Worm (Caenorhabditis elegans) whole organism, L2 larva: ENCODE results near the gene drl-1.

Source experiments
- C34F6.9 ChIP-seq: fragments of 150-350 bp; optimal IDR thresholded peaks from 2 replicates; lab custom pipeline; 2014; ENCODE audit warnings: missing biosample characterization, missing genetic modification characterization
- F13H6.1 ChIP-seq: sonication (generic microtip); optimal IDR thresholded peaks from 2 replicates; lab custom pipeline; 2016; ENCODE audit warnings: missing genetic modification characterization, missing compliant biosample characterization
- R02D3.7 ChIP-seq: fragments of 150-350 bp; optimal IDR thresholded peaks from 2 replicates; lab custom pipeline; 2014; ENCODE audit warnings: missing biosample characterization, missing genetic modification characterization
- aly-2 ChIP-seq: fragments of 150-350 bp; optimal IDR thresholded peaks from 2 replicates; lab custom pipeline; 2014; ENCODE audit warnings: missing biosample characterization, missing genetic modification characterization
- ama-1 ChIP-seq: fragments of 150-350 bp; optimal IDR thresholded peaks from 2 replicates; lab custom pipeline; 2018; ENCODE audit warnings: inconsistent platforms
- blmp-1 ChIP-seq: sonication (generic microtip); optimal IDR thresholded peaks from 2 replicates; lab custom pipeline; 2017; ENCODE audit warnings: missing genetic modification characterization, mild to moderate bottlenecking, missing compliant biosample characterization, antibody characterized with exemption, moderate library complexity; ENCODE audit not compliant: insufficient read depth
- ceh-16 ChIP-seq: fragments of 150-350 bp; optimal IDR thresholded peaks from 2 replicates; lab custom pipeline; 2014; ENCODE audit warnings: missing biosample characterization, missing genetic modification characterization
- ceh-82 ChIP-seq: fragments of 150-350 bp; optimal IDR thresholded peaks from 2 replicates; lab custom pipeline; 2014; ENCODE audit warnings: missing biosample characterization, missing genetic modification characterization
- crh-2 ChIP-seq: sonication (generic microtip); optimal IDR thresholded peaks from 2 replicates; lab custom pipeline; 2017; ENCODE audit warnings: missing biosample characterization, missing genetic modification characterization
- dmd-4 ChIP-seq: sonication (generic microtip); optimal IDR thresholded peaks from 2 replicates; lab custom pipeline; 2017; ENCODE audit warnings: missing biosample characterization, missing genetic modification characterization
- egl-27 ChIP-seq: sonication (generic microtip); optimal IDR thresholded peaks from 3 replicates; lab custom pipeline; 2017; ENCODE audit warnings: missing biosample characterization, missing genetic modification reagents, missing genetic modification characterization
- elt-3 ChIP-seq: sonication (generic microtip); optimal IDR thresholded peaks from 2 replicates; lab custom pipeline; 2017; ENCODE audit warnings: missing biosample characterization, missing genetic modification characterization
- fos-1 ChIP-seq: fragments of 150-350 bp; optimal IDR thresholded peaks from 2 replicates; lab custom pipeline; 2014; ENCODE audit warnings: missing biosample characterization, missing genetic modification characterization
- gmeb-1 ChIP-seq: fragments of 150-350 bp; optimal IDR thresholded peaks from 2 replicates; lab custom pipeline; 2014; ENCODE audit warnings: missing biosample characterization, missing genetic modification characterization
- lin-11 ChIP-seq: fragments of 150-350 bp; sonication (generic microtip); optimal IDR thresholded peaks from 2 replicates; lab custom pipeline; 2014; ENCODE audit warnings: missing biosample characterization, missing genetic modification characterization, inconsistent platforms, mixed read lengths
- lin-39 ChIP-seq: fragments of 150-350 bp; optimal IDR thresholded peaks from 2 replicates; lab custom pipeline; 2014; ENCODE audit warnings: missing biosample characterization, missing genetic modification reagents, missing genetic modification characterization
- lsy-2 ChIP-seq, 2 experiments: fragments of 150-350 bp in 1 of 2; sonication (generic microtip) in 1 of 2; optimal IDR thresholded peaks; 2 replicates each; lab custom pipeline; 2014 to 2017; ENCODE audit warnings: missing biosample characterization in 2 of 2, missing genetic modification characterization in 2 of 2
- mab-5 ChIP-seq: fragments of 150-350 bp; optimal IDR thresholded peaks from 2 replicates; lab custom pipeline; 2014; ENCODE audit warnings: missing biosample characterization, missing genetic modification characterization
- mbf-1 ChIP-seq: sonication (generic microtip); optimal IDR thresholded peaks from 2 replicates; lab custom pipeline; 2017; ENCODE audit warnings: missing biosample characterization, missing genetic modification characterization
- mdl-1 ChIP-seq, 2 experiments: fragments of 150-350 bp in 1 of 2; sonication (generic microtip) in 1 of 2; optimal IDR thresholded peaks; 2 replicates each; lab custom pipeline; 2017; ENCODE audit warnings: missing biosample characterization in 2 of 2, missing genetic modification characterization in 2 of 2
- nhr-10 ChIP-seq: sonication (generic microtip); optimal IDR thresholded peaks from 2 replicates; lab custom pipeline; 2017; ENCODE audit warnings: missing biosample characterization, missing genetic modification characterization
- nhr-11 ChIP-seq: fragments of 150-350 bp; optimal IDR thresholded peaks from 2 replicates; lab custom pipeline; 2014; ENCODE audit warnings: missing biosample characterization, missing genetic modification characterization
- nhr-12 ChIP-seq: fragments of 150-350 bp; optimal IDR thresholded peaks from 2 replicates; lab custom pipeline; 2014; ENCODE audit warnings: missing biosample characterization, missing genetic modification characterization
- nhr-129 ChIP-seq: fragments of 150-350 bp; optimal IDR thresholded peaks from 2 replicates; lab custom pipeline; 2014; ENCODE audit warnings: missing biosample characterization, missing genetic modification characterization
- nhr-23 ChIP-seq: fragments of 150-350 bp; optimal IDR thresholded peaks from 2 replicates; lab custom pipeline; 2014; ENCODE audit warnings: missing biosample characterization, missing genetic modification reagents, missing genetic modification characterization
- nhr-25 ChIP-seq: fragments of 150-350 bp; sonication (generic microtip); optimal IDR thresholded peaks from 3 replicates; lab custom pipeline; 2014; ENCODE audit warnings: missing biosample characterization, missing genetic modification characterization
- nhr-6 ChIP-seq: fragments of 150-350 bp; optimal IDR thresholded peaks from 2 replicates; lab custom pipeline; 2014; ENCODE audit warnings: missing biosample characterization, missing genetic modification characterization
- nhr-77 ChIP-seq: fragments of 150-350 bp; optimal IDR thresholded peaks from 2 replicates; lab custom pipeline; 2014; ENCODE audit warnings: missing biosample characterization, missing genetic modification characterization
- peb-1 ChIP-seq: fragments of 150-350 bp; optimal IDR thresholded peaks from 2 replicates; lab custom pipeline; 2014; ENCODE audit warnings: missing biosample characterization, missing genetic modification characterization
- sem-4 ChIP-seq: fragments of 150-350 bp; optimal IDR thresholded peaks from 2 replicates; lab custom pipeline; 2014; ENCODE audit warnings: missing biosample characterization, missing genetic modification reagents, missing genetic modification characterization
- skn-1 ChIP-seq: sonication (generic microtip); optimal IDR thresholded peaks from 2 replicates; lab custom pipeline; 2017; ENCODE audit warnings: missing biosample characterization, missing genetic modification characterization
- sma-3 ChIP-seq: sonication (generic microtip); optimal IDR thresholded peaks from 2 replicates; lab custom pipeline; 2016; ENCODE audit warnings: missing genetic modification reagents, missing genetic modification characterization, missing compliant biosample characterization
- sma-9 ChIP-seq, 2 experiments: fragments of 150-350 bp in 1 of 2; sonication (generic microtip) in 1 of 2; optimal IDR thresholded peaks; 2 replicates each; lab custom pipeline; 2014 to 2016; ENCODE audit warnings: missing genetic modification characterization in 2 of 2, mild to moderate bottlenecking in 1 of 2, missing biosample characterization in 1 of 2, missing compliant biosample characterization in 1 of 2, missing genetic modification reagents in 1 of 2, moderate library complexity in 1 of 2
- unc-55 ChIP-seq: fragments of 150-350 bp; sonication (generic microtip); optimal IDR thresholded peaks from 3 replicates; lab custom pipeline; 2014; ENCODE audit warnings: missing biosample characterization, missing genetic modification reagents, missing genetic modification characterization
- unc-62 ChIP-seq: fragments of 150-350 bp; optimal IDR thresholded peaks from 2 replicates; lab custom pipeline; 2014; ENCODE audit warnings: missing biosample characterization, missing genetic modification reagents, missing genetic modification characterization
- zag-1 ChIP-seq: fragments of 150-350 bp; optimal IDR thresholded peaks from 2 replicates; lab custom pipeline; 2014; ENCODE audit warnings: missing biosample characterization, missing genetic modification characterization
- ztf-1 ChIP-seq: fragments of 200-800 bp; sonication (Bioruptor generic); conservative IDR thresholded peaks from 2 replicates; pipeline ENCODE4 v1.3.6; 2022; ENCODE audit warnings: missing genetic modification characterization, missing compliant biosample characterization
- ztf-11 ChIP-seq: sonication (generic microtip); optimal IDR thresholded peaks from 2 replicates; lab custom pipeline; 2017; ENCODE audit warnings: missing biosample characterization, missing genetic modification characterization
- ztf-4 ChIP-seq: fragments of 150-350 bp; optimal IDR thresholded peaks from 2 replicates; lab custom pipeline; 2014; ENCODE audit warnings: missing biosample characterization, missing genetic modification characterization

drl-1 gene

ce11 chrIV:303264-303663, 21.6 kb upstream of the drl-1 start:
- TF ChIP-seq sma-9 (GFP tag; optimal IDR thresholded peaks at IDR 0.05; lab: Kevin White, UChicago) = peak; percentile 68
- TF ChIP-seq sma-9 (tag; optimal IDR thresholded peaks at IDR 0.05; lab: Kevin White, UChicago) = no peak
- no peak for TF ChIP-seq skn-1
- TF ChIP-seq ceh-16 (tag; lab: Kevin White, UChicago) = no peak
- TF ChIP-seq sma-3 (GFP tag; lab: Kevin White, UChicago) = peak; percentile 3

- TF ChIP-seq unc-62 (no peak), C34F6.9 (tag; lab: Kevin White, UChicago) (no peak), nhr-23 (tag; lab: Kevin White, UChicago) (no peak), lin-11 (tag; lab: Kevin White, UChicago) (no peak), mbf-1 (no peak), R02D3.7 (tag; lab: Kevin White, UChicago) (no peak), mab-5 (tag; lab: Kevin White, UChicago) (no peak), ztf-11 (tag; lab: Kevin White, UChicago) (no peak), sma-9 (GFP tag; optimal IDR thresholded peaks at IDR 0.05; lab: Kevin White, UChicago) (no peak), sma-9 (tag; optimal IDR thresholded peaks at IDR 0.05; lab: Kevin White, UChicago) (no peak), ama-1 (lab: Kevin White, UChicago) (no peak), egl-27 (tag; lab: Kevin White, UChicago) (no peak), gmeb-1 (tag; lab: Kevin White, UChicago) (no peak), nhr-6 (tag; lab: Kevin White, UChicago) (no peak), dmd-4 (tag; lab: Kevin White, UChicago) (no peak), peb-1 (no peak)
Observed at ce11 chrIV:305101-305500, 19.8 kb upstream of the drl-1 start.

- TF ChIP-seq ceh-16 (tag; lab: Kevin White, UChicago) = no peak
- no peak for TF ChIP-seq nhr-10
- TF ChIP-seq nhr-12 (tag; lab: Kevin White, UChicago) = no peak
- TF ChIP-seq mbf-1 = no peak
- no peak for TF ChIP-seq ztf-4 (tag; lab: Kevin White, UChicago)
- no peak for TF ChIP-seq nhr-25 (tag; lab: Kevin White, UChicago)
- peak; percentile 26 for TF ChIP-seq nhr-129
- no peak for TF ChIP-seq ceh-82
- TF ChIP-seq gmeb-1 (tag; lab: Kevin White, UChicago) = no peak
- peak; percentile 55 for TF ChIP-seq unc-55
- TF ChIP-seq egl-27 (tag; lab: Kevin White, UChicago) = no peak
- TF ChIP-seq sem-4 = no peak
- peak in 1 of 2 experiments; percentile 35 for TF ChIP-seq lsy-2 (tag; optimal IDR thresholded peaks at IDR 0.05; lab: Kevin White, UChicago)
- TF ChIP-seq sma-9 (GFP tag; optimal IDR thresholded peaks at IDR 0.05; lab: Kevin White, UChicago) = peak; percentile 24
- TF ChIP-seq sma-9 (tag; optimal IDR thresholded peaks at IDR 0.05; lab: Kevin White, UChicago) = no peak
- TF ChIP-seq C34F6.9 (tag; lab: Kevin White, UChicago) = peak; percentile 41
- no peak for TF ChIP-seq mdl-1 (tag; optimal IDR thresholded peaks at IDR 0.05; lab: Kevin White, UChicago)
- TF ChIP-seq zag-1 = no peak
- no peak for TF ChIP-seq blmp-1 (tag; lab: Kevin White, UChicago)
- TF ChIP-seq mab-5 (tag; lab: Kevin White, UChicago) = no peak
- TF ChIP-seq R02D3.7 (tag; lab: Kevin White, UChicago) = no peak
Observed at ce11 chrIV:306572-306971, 18.3 kb upstream of the drl-1 start.

ce11 chrIV:307205-307604, 17.7 kb upstream of the drl-1 start, which contains the start of gene swt-1:
swt-1 (plus strand) TSS chrIV:307505.
- no peak for TF ChIP-seq lin-11 (tag; lab: Kevin White, UChicago)
- no peak for TF ChIP-seq ceh-82
- no peak for TF ChIP-seq ztf-1
- TF ChIP-seq nhr-129 = no peak
- no peak for TF ChIP-seq ceh-16 (tag; lab: Kevin White, UChicago)
- TF ChIP-seq egl-27 (tag; lab: Kevin White, UChicago) = no peak
- TF ChIP-seq fos-1 (tag; lab: Kevin White, UChicago) = no peak
- TF ChIP-seq nhr-11 (tag; lab: Kevin White, UChicago) = no peak
- TF ChIP-seq nhr-77 (tag; lab: Kevin White, UChicago) = no peak
- no peak for TF ChIP-seq lsy-2 (tag; optimal IDR thresholded peaks at IDR 0.05; lab: Kevin White, UChicago)

ce11 chrIV:309526-309925, 15.3 kb upstream of the drl-1 start:
- peak; percentile 64 for TF ChIP-seq crh-2 (tag; lab: Kevin White, UChicago)
- TF ChIP-seq lin-39 (tag; lab: Kevin White, UChicago) = no peak
- no peak for TF ChIP-seq dmd-4 (tag; lab: Kevin White, UChicago)
- peak; percentile 85 for TF ChIP-seq sma-9 (GFP tag; optimal IDR thresholded peaks at IDR 0.05; lab: Kevin White, UChicago)
- no peak for TF ChIP-seq sma-9 (tag; optimal IDR thresholded peaks at IDR 0.05; lab: Kevin White, UChicago)
- TF ChIP-seq unc-55 = no peak
- no peak for TF ChIP-seq nhr-129
- TF ChIP-seq ceh-82 = no peak
- TF ChIP-seq nhr-77 (tag; lab: Kevin White, UChicago) = no peak
- TF ChIP-seq ztf-4 (tag; lab: Kevin White, UChicago) = peak; percentile 10
- peak; percentile 81 for TF ChIP-seq nhr-25 (tag; lab: Kevin White, UChicago)
- TF ChIP-seq unc-62 = no peak
- no peak for TF ChIP-seq ztf-11 (tag; lab: Kevin White, UChicago)
- TF ChIP-seq blmp-1 (tag; lab: Kevin White, UChicago) = peak; percentile 47
- TF ChIP-seq elt-3 (tag; lab: Kevin White, UChicago) = no peak
- no peak for TF ChIP-seq F13H6.1 (tag; lab: Kevin White, UChicago)
- TF ChIP-seq aly-2 = no peak
- TF ChIP-seq nhr-6 (tag; lab: Kevin White, UChicago) = peak; percentile 30
- TF ChIP-seq C34F6.9 (tag; lab: Kevin White, UChicago) = no peak
- TF ChIP-seq lsy-2 (tag; optimal IDR thresholded peaks at IDR 0.05; lab: Kevin White, UChicago) = peak in 1 of 2 experiments; percentile 5
- TF ChIP-seq gmeb-1 (tag; lab: Kevin White, UChicago) = no peak
